Fruit fly (Drosophila melanogaster): Measurements from ENCODE around the gene CG10340.

The CG10340 gene

DNA sequence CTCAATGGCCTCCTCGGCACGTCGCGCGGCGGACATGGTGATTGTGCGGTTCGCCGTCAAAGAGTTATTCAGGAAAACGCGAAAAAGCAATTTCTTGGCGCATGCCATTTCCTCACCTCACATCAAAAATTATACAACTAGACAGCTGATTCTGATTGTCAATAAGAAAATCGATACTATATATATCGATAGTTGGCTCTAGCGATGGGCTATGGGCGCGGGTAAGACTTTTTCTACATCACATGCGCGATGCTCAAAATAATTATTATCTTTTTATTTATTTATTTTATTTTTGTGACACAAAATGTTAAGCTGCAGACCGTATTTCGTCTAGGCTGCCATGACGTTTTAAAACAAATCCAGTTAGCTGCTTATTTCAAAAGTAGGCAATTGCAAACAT, at the start of gene CG10340:
Gene CG10340, minus strand, starts transcription at position 151 of the 400 bp plus-strand sequence.
- TF ChIP-seq psq (GFP tag; optimal IDR thresholded peaks at IDR 0.05) = no peak
- no peak for TF ChIP-seq Jra (GFP tag; optimal IDR thresholded peaks at IDR 0.05)
- TF ChIP-seq Hr83 (GFP tag; optimal IDR thresholded peaks at IDR 0.05; ENCODE audit: poor library complexity, severe bottlenecking) = peak; percentile 34

DNA sequence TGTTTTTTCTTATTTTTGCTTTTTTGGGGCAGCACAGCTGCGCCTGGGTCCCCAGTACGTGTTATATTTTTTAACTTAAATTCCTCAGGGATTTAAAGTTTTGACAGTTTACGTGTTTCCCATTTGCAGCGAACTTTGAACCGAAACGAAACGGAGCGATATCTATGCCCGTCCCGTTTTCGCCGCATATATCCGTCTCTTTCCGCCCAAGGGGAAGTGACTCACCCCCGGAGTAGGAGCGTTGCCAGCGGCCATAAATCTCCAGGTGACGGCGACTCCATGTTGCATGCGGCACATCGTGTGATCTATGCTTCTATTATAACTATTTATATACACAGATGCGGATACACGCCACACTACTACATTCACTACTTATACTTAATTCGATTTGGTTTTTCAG, 47.5 kb upstream of the CG10340 start:
- TF ChIP-seq Mio (GFP tag; optimal IDR thresholded peaks at IDR 0.05) = no peak
- TF ChIP-seq brk (GFP tag; optimal IDR thresholded peaks at IDR 0.05) = no peak
- TF ChIP-seq CG32264 (GFP tag; optimal IDR thresholded peaks at IDR 0.05) = no peak
- TF ChIP-seq sage (GFP tag; optimal IDR thresholded peaks at IDR 0.05) = no peak
- no peak for TF ChIP-seq Hr78 (GFP tag; optimal IDR thresholded peaks at IDR 0.05)
- no peak for TF ChIP-seq CrebA (GFP tag; optimal IDR thresholded peaks at IDR 0.05; ENCODE audit: borderline replicate concordance)
- TF ChIP-seq fru (GFP tag; optimal IDR thresholded peaks at IDR 0.05) = no peak
- TF ChIP-seq foxo (GFP tag; optimal IDR thresholded peaks at IDR 0.05) = no peak

DNA sequence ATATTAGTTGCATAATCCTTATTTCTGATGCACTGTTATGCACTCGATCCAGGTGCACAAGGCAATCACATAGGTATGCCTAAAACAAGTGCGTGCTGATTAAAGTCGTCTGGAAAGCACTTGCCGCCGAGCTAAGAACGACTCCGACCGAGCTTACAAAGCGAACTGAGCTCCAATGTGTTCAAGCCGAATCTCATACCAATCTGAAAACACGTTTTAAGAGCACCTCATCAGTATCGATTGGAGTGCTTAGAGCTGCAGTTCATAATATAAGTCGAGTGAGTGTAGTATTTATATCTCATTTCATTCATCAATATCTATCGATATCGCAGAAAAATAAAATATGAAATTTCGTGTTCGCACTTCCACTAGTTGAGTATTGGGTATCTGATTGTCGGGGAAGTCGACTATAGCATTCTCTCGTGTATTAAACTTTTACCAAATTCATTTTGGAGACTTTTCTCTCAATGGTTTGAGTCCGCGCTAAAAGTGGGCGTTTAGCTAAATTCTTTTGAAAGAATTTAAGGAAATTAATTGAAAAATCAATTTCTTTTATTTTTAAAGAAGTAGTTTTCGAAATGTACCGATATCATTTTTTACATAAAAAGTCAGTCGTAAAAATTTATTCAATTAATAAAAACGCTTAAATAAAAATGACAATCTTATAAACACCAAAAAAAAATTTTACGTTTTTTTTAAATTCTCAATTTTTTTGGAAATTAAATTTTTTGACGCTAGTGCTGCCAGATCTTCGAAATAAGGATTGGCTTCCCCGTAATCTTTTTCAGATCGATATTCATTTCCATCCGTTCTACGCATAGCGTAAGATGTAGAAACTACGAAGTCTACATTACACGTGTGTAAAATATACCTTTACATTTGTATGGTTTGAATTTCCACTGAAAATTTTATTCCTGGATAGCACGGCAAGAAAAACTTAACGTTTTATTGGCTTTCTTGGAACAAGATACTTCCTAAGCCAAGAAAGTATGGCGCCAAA, 41.6 kb upstream of the CG10340 start, which contains the start of gene modSP:
Gene modSP, minus strand, starts transcription at position 169 of the 1,000 bp plus-strand sequence.
- TF ChIP-seq Vsx2 (GFP tag; optimal IDR thresholded peaks at IDR 0.05; ENCODE audit: partially characterized antibody) (peak; percentile 74), Dif (GFP tag; optimal IDR thresholded peaks at IDR 0.05; ENCODE audit: partially characterized antibody) (peak; percentile 58), h (GFP tag; optimal IDR thresholded peaks at IDR 0.05) (peak; percentile 42), woc (GFP tag; optimal IDR thresholded peaks at IDR 0.05) (peak; percentile 18), lola (GFP tag; optimal IDR thresholded peaks at IDR 0.05) (no peak), rgr (GFP tag; optimal IDR thresholded peaks at IDR 0.05) (peak; percentile 49), br (GFP tag; optimal IDR thresholded peaks at IDR 0.05) (peak; percentile 59), foxo (GFP tag; optimal IDR thresholded peaks at IDR 0.05) (peak in 1 of 2 experiments; percentile 57), fru (GFP tag; optimal IDR thresholded peaks at IDR 0.05) (peak; percentile 60), ey (GFP tag; optimal IDR thresholded peaks at IDR 0.05) (peak; percentile 41), jim (GFP tag; optimal IDR thresholded peaks at IDR 0.05) (no peak), Hnf4 (GFP tag; optimal IDR thresholded peaks at IDR 0.05) (peak; percentile 7), Sp1 (GFP tag; optimal IDR thresholded peaks at IDR 0.05) (peak; percentile 13), CG32264 (GFP tag; optimal IDR thresholded peaks at IDR 0.05) (no peak), Dfd (GFP tag; optimal IDR thresholded peaks at IDR 0.05) (no peak)

DNA sequence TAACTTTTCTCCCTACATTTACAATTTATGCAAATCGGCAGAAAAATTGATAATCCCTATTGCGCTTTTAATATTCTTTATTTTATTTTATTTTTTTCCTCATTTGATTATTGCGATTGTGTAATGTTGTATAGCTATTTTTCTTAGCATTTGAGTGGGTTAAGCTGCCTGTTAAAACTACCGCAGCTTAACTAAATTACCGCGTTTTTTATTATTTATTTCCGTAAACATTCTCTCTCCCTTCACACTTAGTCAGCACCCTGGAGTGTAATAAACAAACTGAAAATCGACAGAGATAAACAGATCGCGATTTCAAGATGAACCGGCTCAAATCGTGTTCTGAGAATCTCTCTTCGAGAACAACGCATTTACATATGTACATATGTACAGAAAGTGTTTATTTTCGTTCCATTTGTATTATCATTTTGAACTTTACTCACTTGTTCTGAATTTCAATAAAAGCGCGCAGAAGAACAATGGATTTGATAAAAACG, 40.9 kb upstream of the CG10340 start:
- TF ChIP-seq pan (optimal IDR thresholded peaks at IDR 0.05) (no peak), CG32264 (GFP tag; optimal IDR thresholded peaks at IDR 0.05) (no peak), sage (GFP tag; optimal IDR thresholded peaks at IDR 0.05) (no peak), h (GFP tag; optimal IDR thresholded peaks at IDR 0.05) (no peak), GATAd (GFP tag; optimal IDR thresholded peaks at IDR 0.05) (no peak)

DNA sequence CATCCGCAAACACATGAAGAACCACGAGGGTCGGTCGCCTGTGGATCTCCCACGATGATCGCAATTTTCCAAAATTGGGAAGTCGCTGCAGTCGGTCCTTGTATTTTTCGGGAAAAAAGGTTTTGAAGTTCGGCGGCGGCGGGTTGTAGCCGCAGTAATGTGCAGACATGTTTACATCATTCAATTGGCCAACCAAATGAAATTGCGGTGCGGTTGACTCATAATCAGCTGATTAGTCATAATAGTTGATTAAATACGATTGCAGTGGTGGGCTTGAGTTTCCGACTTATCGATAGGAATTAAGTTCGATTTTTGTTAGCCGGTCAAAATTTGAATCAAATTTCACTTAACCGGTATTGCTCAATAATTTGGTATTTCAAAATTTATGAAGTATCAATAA, 37.9 kb upstream of the CG10340 start, which contains the start of gene CG14907:
Gene CG14907, minus strand, starts transcription at position 229 of the 400 bp plus-strand sequence.
- TF ChIP-seq sage (GFP tag; optimal IDR thresholded peaks at IDR 0.05) (no peak), Jra (GFP tag; optimal IDR thresholded peaks at IDR 0.05) (peak; percentile 14), pan (optimal IDR thresholded peaks at IDR 0.05) (no peak)

DNA sequence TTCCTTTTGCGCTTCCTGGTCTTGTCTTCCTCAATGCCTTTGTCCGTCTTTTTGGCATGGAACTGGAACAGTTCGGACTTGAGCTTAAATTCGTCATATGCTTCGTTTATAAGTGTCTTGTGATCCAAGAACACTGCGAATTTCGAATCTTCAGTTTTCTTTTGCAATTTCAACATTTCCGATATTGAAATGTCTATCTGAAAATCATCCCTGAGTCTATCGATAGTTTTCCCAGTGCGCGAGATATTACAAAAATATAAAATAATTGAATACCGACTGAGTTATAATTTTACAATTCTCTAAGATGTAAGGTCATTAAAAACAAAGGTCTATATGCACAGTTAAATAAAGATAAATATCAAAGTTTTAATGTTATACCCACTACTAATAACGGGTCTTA, 36.8 kb upstream of the CG10340 start, which contains the start of gene Mettl4:
Gene Mettl4, minus strand, starts transcription at position 208 of the 400 bp plus-strand sequence.
- TF ChIP-seq HLH106 (tag; optimal IDR thresholded peaks at IDR 0.05) = no peak
- no peak for TF ChIP-seq CG32264 (GFP tag; optimal IDR thresholded peaks at IDR 0.05)
- no peak for TF ChIP-seq rgr (GFP tag; optimal IDR thresholded peaks at IDR 0.05)
- TF ChIP-seq Rel (GFP tag; optimal IDR thresholded peaks at IDR 0.05) = no peak
- TF ChIP-seq Rel (tag; optimal IDR thresholded peaks at IDR 0.05) = no peak
- TF ChIP-seq GATAd (GFP tag; optimal IDR thresholded peaks at IDR 0.05) = no peak
- no peak for TF ChIP-seq Hnf4 (GFP tag; optimal IDR thresholded peaks at IDR 0.05)
- TF ChIP-seq ey (GFP tag; optimal IDR thresholded peaks at IDR 0.05) = no peak
- no peak for TF ChIP-seq Vsx2 (GFP tag; optimal IDR thresholded peaks at IDR 0.05; ENCODE audit: partially characterized antibody)
- no peak for TF ChIP-seq fru (GFP tag; optimal IDR thresholded peaks at IDR 0.05)
- no peak for TF ChIP-seq CrebA (GFP tag; optimal IDR thresholded peaks at IDR 0.05; ENCODE audit: borderline replicate concordance)
- TF ChIP-seq brk (GFP tag; optimal IDR thresholded peaks at IDR 0.05) = no peak
- no peak for TF ChIP-seq CG9705 (GFP tag; optimal IDR thresholded peaks at IDR 0.05)
- no peak for TF ChIP-seq Dfd (GFP tag; optimal IDR thresholded peaks at IDR 0.05)
- TF ChIP-seq N (GFP tag; optimal IDR thresholded peaks at IDR 0.05) = no peak
- TF ChIP-seq Abd-B (GFP tag; optimal IDR thresholded peaks at IDR 0.05) = no peak
